Worm (Caenorhabditis elegans) whole organism, L3 larva: ENCODE data around the gene sgk-1.

Experiments used
- ZK546.5 ChIP-seq: sonication (generic microtip); optimal IDR thresholded peaks from 2 replicates; lab custom pipeline; 2017; ENCODE audit warnings: missing biosample characterization, missing genetic modification characterization
- aly-2 ChIP-seq: fragments of 150-350 bp; optimal IDR thresholded peaks from 2 replicates; lab custom pipeline; 2014; ENCODE audit warnings: missing biosample characterization, missing genetic modification characterization
- ama-1 ChIP-seq: fragments of 150-350 bp; optimal IDR thresholded peaks from 2 replicates; lab custom pipeline; 2018
- ceh-16 ChIP-seq: sonication (generic microtip); optimal IDR thresholded peaks from 2 replicates; lab custom pipeline; 2017; ENCODE audit warnings: missing biosample characterization, missing genetic modification characterization
- daf-12 ChIP-seq: fragments of 150-350 bp; optimal IDR thresholded peaks from 2 replicates; lab custom pipeline; 2014; ENCODE audit warnings: missing biosample characterization, missing genetic modification reagents, missing genetic modification characterization
- egl-27 ChIP-seq: sonication (generic microtip); optimal IDR thresholded peaks from 4 replicates; lab custom pipeline; 2017; ENCODE audit warnings: missing biosample characterization, missing genetic modification reagents, missing genetic modification characterization
- elt-2 ChIP-seq: sonication (generic microtip); optimal IDR thresholded peaks from 2 replicates; lab custom pipeline; 2016; ENCODE audit warnings: missing genetic modification reagents, mild to moderate bottlenecking, missing genetic modification characterization, missing compliant biosample characterization
- elt-3 ChIP-seq, 3 experiments: fragments of 150-350 bp in 1 of 3; sonication (generic microtip) in 2 of 3; optimal IDR thresholded peaks; 2 replicates in 2 of 3; 4 replicates in 1 of 3; lab custom pipeline; 2014 to 2017; ENCODE audit warnings: missing biosample characterization in 3 of 3, missing genetic modification characterization in 3 of 3
- eor-1 ChIP-seq, 2 experiments: fragments of 150-350 bp; optimal IDR thresholded peaks; 2 replicates each; lab custom pipeline; 2014 to 2018; ENCODE audit warnings: missing biosample characterization in 2 of 2, missing genetic modification characterization in 2 of 2
- fkh-10 ChIP-seq: sonication (generic microtip); optimal IDR thresholded peaks from 2 replicates; lab custom pipeline; 2017; ENCODE audit warnings: missing biosample characterization, missing genetic modification reagents, missing genetic modification characterization
- fkh-2 ChIP-seq: fragments of 150-350 bp; optimal IDR thresholded peaks from 2 replicates; lab custom pipeline; 2014; ENCODE audit warnings: missing biosample characterization, missing genetic modification reagents, missing genetic modification characterization
- fos-1 ChIP-seq: fragments of 150-350 bp; optimal IDR thresholded peaks from 2 replicates; lab custom pipeline; 2014; ENCODE audit warnings: missing biosample characterization, missing genetic modification characterization
- hmg-11 ChIP-seq: sonication (generic microtip); optimal IDR thresholded peaks from 2 replicates; lab custom pipeline; 2016; ENCODE audit warnings: missing genetic modification characterization, missing compliant biosample characterization
- jun-1 ChIP-seq: fragments of 150-350 bp; optimal IDR thresholded peaks from 2 replicates; lab custom pipeline; 2014; ENCODE audit warnings: missing biosample characterization, missing genetic modification reagents, missing genetic modification characterization
- lin-39 ChIP-seq: fragments of 150-350 bp; optimal IDR thresholded peaks from 2 replicates; lab custom pipeline; 2018; ENCODE audit warnings: missing biosample characterization, missing genetic modification reagents, missing genetic modification characterization
- mdl-1 ChIP-seq: fragments of 150-350 bp; optimal IDR thresholded peaks from 2 replicates; lab custom pipeline; 2014; ENCODE audit warnings: missing biosample characterization, missing genetic modification characterization
- mml-1 ChIP-seq: fragments of 150-350 bp; sonication (generic microtip); optimal IDR thresholded peaks from 3 replicates; lab custom pipeline; 2014; ENCODE audit warnings: missing biosample characterization, missing genetic modification characterization
- nfya-1 ChIP-seq: sonication (generic microtip); optimal IDR thresholded peaks from 2 replicates; lab custom pipeline; 2017; ENCODE audit warnings: missing genetic modification characterization, mild to moderate bottlenecking, missing compliant biosample characterization, antibody characterized with exemption, moderate library complexity; ENCODE audit not compliant: insufficient read depth
- nhr-12 ChIP-seq: fragments of 150-350 bp; optimal IDR thresholded peaks from 2 replicates; lab custom pipeline; 2014; ENCODE audit warnings: missing biosample characterization, missing genetic modification characterization
- nhr-23 ChIP-seq: fragments of 150-350 bp; optimal IDR thresholded peaks from 2 replicates; lab custom pipeline; 2014; ENCODE audit warnings: missing biosample characterization, missing genetic modification reagents, missing genetic modification characterization
- nhr-237 ChIP-seq: fragments of 150-350 bp; optimal IDR thresholded peaks from 2 replicates; lab custom pipeline; 2014; ENCODE audit warnings: missing biosample characterization, missing genetic modification characterization
- nhr-25 ChIP-seq: sonication (generic microtip); optimal IDR thresholded peaks from 2 replicates; lab custom pipeline; 2017; ENCODE audit warnings: missing biosample characterization, missing genetic modification characterization
- nhr-28 ChIP-seq: fragments of 150-350 bp; optimal IDR thresholded peaks from 2 replicates; lab custom pipeline; 2014; ENCODE audit warnings: missing biosample characterization, missing genetic modification characterization
- nhr-43 ChIP-seq: sonication (generic microtip); optimal IDR thresholded peaks from 2 replicates; lab custom pipeline; 2016; ENCODE audit warnings: mild to moderate bottlenecking, missing genetic modification characterization, missing compliant biosample characterization; ENCODE audit not compliant: poor library complexity, severe bottlenecking
- nhr-67 ChIP-seq: fragments of 150-350 bp; optimal IDR thresholded peaks from 2 replicates; lab custom pipeline; 2014; ENCODE audit warnings: missing biosample characterization, missing genetic modification characterization
- nhr-76 ChIP-seq: fragments of 150-350 bp; sonication (generic microtip); optimal IDR thresholded peaks from 5 replicates; lab custom pipeline; 2014; ENCODE audit warnings: missing biosample characterization, missing genetic modification characterization
- nhr-77 ChIP-seq: fragments of 150-350 bp; optimal IDR thresholded peaks from 2 replicates; lab custom pipeline; 2014; ENCODE audit warnings: missing biosample characterization, missing genetic modification characterization
- pha-4 ChIP-seq: fragments of 150-350 bp; optimal IDR thresholded peaks from 2 replicates; lab custom pipeline; 2014; ENCODE audit warnings: missing biosample characterization, missing genetic modification reagents, missing genetic modification characterization
- pqm-1 ChIP-seq: fragments of 150-350 bp; optimal IDR thresholded peaks from 2 replicates; lab custom pipeline; 2017; ENCODE audit warnings: missing biosample characterization, missing genetic modification characterization, inconsistent platforms
- sea-2 ChIP-seq: fragments of 150-350 bp; sonication (generic microtip); optimal IDR thresholded peaks from 4 replicates; lab custom pipeline; 2014; ENCODE audit warnings: missing biosample characterization, missing genetic modification reagents, missing genetic modification characterization
- skn-1 ChIP-seq: fragments of 150-350 bp; optimal IDR thresholded peaks from 2 replicates; lab custom pipeline; 2014; ENCODE audit warnings: missing biosample characterization, missing genetic modification characterization
- snpc-4 ChIP-seq: fragments of 150-350 bp; optimal IDR thresholded peaks from 2 replicates; lab custom pipeline; 2014; ENCODE audit warnings: missing biosample characterization, missing genetic modification characterization
- tbx-2 ChIP-seq: sonication (generic microtip); optimal IDR thresholded peaks from 2 replicates; lab custom pipeline; 2016; ENCODE audit warnings: mild to moderate bottlenecking, missing genetic modification characterization, missing compliant biosample characterization
- unc-39 ChIP-seq: sonication (generic microtip); optimal IDR thresholded peaks from 4 replicates; lab custom pipeline; 2017; ENCODE audit warnings: missing biosample characterization, missing genetic modification characterization
- unc-62 ChIP-seq: fragments of 150-350 bp; sonication (generic microtip); optimal IDR thresholded peaks from 4 replicates; lab custom pipeline; 2014; ENCODE audit warnings: missing biosample characterization, missing genetic modification reagents, missing genetic modification characterization
- zag-1 ChIP-seq: fragments of 150-350 bp; optimal IDR thresholded peaks from 2 replicates; lab custom pipeline; 2014; ENCODE audit warnings: missing biosample characterization, missing genetic modification characterization
- ztf-11 ChIP-seq: fragments of 150-350 bp; optimal IDR thresholded peaks from 2 replicates; lab custom pipeline; 2014; ENCODE audit warnings: missing biosample characterization, missing genetic modification characterization
- ztf-4 ChIP-seq: fragments of 150-350 bp; optimal IDR thresholded peaks from 2 replicates; lab custom pipeline; 2014; ENCODE audit warnings: missing biosample characterization, missing genetic modification characterization

Gene sgk-1

ce11 chrX:16261993-16262392 is at the start of gene sgk-1:
TSS of gene sgk-1 (minus strand) at chrX:16262122.
- TF ChIP-seq skn-1 (tag; lab: Kevin White, UChicago) (no peak), elt-2 (peak; percentile 79), pqm-1 (peak; percentile 75), fkh-2 (tag; lab: Kevin White, UChicago) (no peak), aly-2 (tag; lab: Kevin White, UChicago) (no peak), ceh-16 (tag; lab: Kevin White, UChicago) (no peak)
- TF ChIP-seq, all 47 proteins: peak for 2

ce11 chrX:16309705-16310104 is 47.8 kb upstream of the sgk-1 start:
- peak; percentile 23 for TF ChIP-seq snpc-4 (tag; lab: Kevin White, UChicago)
- TF ChIP-seq hmg-11 (tag; lab: Kevin White, UChicago) = no peak
- TF ChIP-seq, all 47 proteins: peak for 1

ce11 chrX:16306164-16306563 is 44.2 kb upstream of the sgk-1 start, which contains the start of gene twk-22:
TSS of gene twk-22 (plus strand) at chrX:16306464.
- TF ChIP-seq pha-4 = no peak
- TF ChIP-seq nhr-77 (tag; lab: Kevin White, UChicago) = no peak
- no peak for TF ChIP-seq aly-2 (tag; lab: Kevin White, UChicago)
- TF ChIP-seq daf-12 (tag; lab: Kevin White, UChicago) = no peak
- TF ChIP-seq fkh-10 (GFP tag; lab: Kevin White, UChicago) = no peak
- TF ChIP-seq jun-1 (tag; lab: Kevin White, UChicago) = no peak
- TF ChIP-seq nhr-43 (tag; lab: Kevin White, UChicago) = no peak
- TF ChIP-seq ZK546.5 = no peak
- no peak for TF ChIP-seq skn-1 (tag; lab: Kevin White, UChicago)
- no peak for TF ChIP-seq mml-1
- no peak for TF ChIP-seq ztf-11 (tag; lab: Kevin White, UChicago)
- no peak for TF ChIP-seq sea-2 (GFP tag; lab: Kevin White, UChicago)
- no peak for TF ChIP-seq lin-39 (tag; lab: Kevin White, UChicago)
- no peak for TF ChIP-seq nhr-12
- TF ChIP-seq snpc-4 (tag; lab: Kevin White, UChicago) = no peak

ce11 chrX:16300422-16300821 is 38.5 kb upstream of the sgk-1 start:
- TF ChIP-seq pqm-1 (peak; percentile 21), elt-2 (peak; percentile 43), nhr-25 (tag; lab: Kevin White, UChicago) (peak; percentile 14), nhr-23 (tag; lab: Kevin White, UChicago) (peak; percentile 4), nhr-77 (tag; lab: Kevin White, UChicago) (no peak), jun-1 (tag; lab: Kevin White, UChicago) (no peak)

- TF ChIP-seq ztf-11 (tag; lab: Kevin White, UChicago) (no peak), nfya-1 (no peak), ceh-16 (tag; lab: Kevin White, UChicago) (no peak)
Measured at ce11 chrX:16299859-16300258, 37.9 kb upstream of the sgk-1 start, which contains the start of gene twk-21. TSS of gene twk-21 (plus strand) at chrX:16299892.

ce11 chrX:16299217-16299616 is 37.3 kb upstream of the sgk-1 start:
- TF ChIP-seq elt-2 (peak; percentile 19), nhr-43 (tag; lab: Kevin White, UChicago) (peak; percentile 6)
- TF ChIP-seq, all 47 proteins: peak for 2; not testable (repeated sequence) for 45

- TF ChIP-seq hmg-11 (tag; lab: Kevin White, UChicago) (peak; percentile 92), ama-1 (lab: Kevin White, UChicago) (no peak), nhr-237 (tag; lab: Kevin White, UChicago) (no peak), fos-1 (no peak), fkh-2 (tag; lab: Kevin White, UChicago) (no peak), jun-1 (tag; lab: Kevin White, UChicago) (no peak), nhr-76 (tag; lab: Kevin White, UChicago) (no peak), snpc-4 (tag; lab: Kevin White, UChicago) (peak; percentile 26), skn-1 (tag; lab: Kevin White, UChicago) (no peak), ztf-4 (tag; lab: Kevin White, UChicago) (peak; percentile 39), sea-2 (GFP tag; lab: Kevin White, UChicago) (no peak), elt-3 (tag; optimal IDR thresholded peaks at IDR 0.05; lab: Kevin White, UChicago) (no peak), nhr-67 (tag; lab: Kevin White, UChicago) (no peak), lin-39 (tag; lab: Kevin White, UChicago) (peak; percentile 49), zag-1 (tag; lab: Kevin White, UChicago) (no peak), ZK546.5 (no peak), unc-62 (GFP tag; lab: Kevin White, UChicago) (no peak), mdl-1 (tag; lab: Kevin White, UChicago) (no peak), egl-27 (tag; lab: Kevin White, UChicago) (no peak), nhr-28 (tag; lab: Kevin White, UChicago) (no peak), ztf-11 (tag; lab: Kevin White, UChicago) (no peak), pqm-1 (no peak), eor-1 (tag; optimal IDR thresholded peaks at IDR 0.05; lab: Kevin White, UChicago) (no peak), nhr-25 (tag; lab: Kevin White, UChicago) (no peak), mml-1 (no peak), tbx-2 (tag; lab: Kevin White, UChicago) (peak; percentile 52), unc-39 (tag; lab: Kevin White, UChicago) (no peak), pha-4 (peak; percentile 67), daf-12 (tag; lab: Kevin White, UChicago) (no peak), nfya-1 (peak; percentile 34)
Measured at ce11 chrX:16298173-16298572, 36.3 kb upstream of the sgk-1 start.
